Fruit fly (Drosophila melanogaster) whole organism, embryonic: ENCODE measurements around the gene Gr28a.
A peak's percentile ranks its signal among the peaks of the same experiment; 100 is the strongest.

Source experiments
- ATbp ChIP-seq: fragments of 200-800 bp; sonication (Bioruptor generic); optimal IDR thresholded peaks from 2 replicates; lab custom pipeline; 2017; ENCODE audit warnings: missing biosample characterization, mild to moderate bottlenecking, missing genetic modification characterization, missing genetic modification reagents
- Adf1 ChIP-seq: fragments of 200-800 bp; sonication (Bioruptor generic); IDR thresholded peaks from 2 replicates; pipeline ENCODE4 v1.3.6; 2022; ENCODE audit warnings: missing biosample characterization, missing genetic modification characterization
- CG1024 ChIP-seq: fragments of 200-800 bp; sonication (Bioruptor generic); IDR thresholded peaks from 2 replicates; pipeline ENCODE4 v1.3.6; 2022; ENCODE audit warnings: missing biosample characterization, missing genetic modification characterization
- CG11398 ChIP-seq: fragments of 200-800 bp; sonication (Bioruptor generic); optimal IDR thresholded peaks from 2 replicates; lab custom pipeline; 2016; ENCODE audit warnings: missing biosample characterization, missing genetic modification characterization
- CG11504 ChIP-seq: fragments of 200-800 bp; sonication (Bioruptor generic); optimal IDR thresholded peaks from 3 replicates; lab custom pipeline; 2019; ENCODE audit warnings: missing biosample characterization, mild to moderate bottlenecking, missing genetic modification characterization, moderate library complexity
- CG12744 ChIP-seq: fragments of 200-800 bp; sonication (Bioruptor generic); optimal IDR thresholded peaks from 2 replicates; lab custom pipeline; 2016; ENCODE audit warnings: missing biosample characterization, missing genetic modification characterization
- CG14014 ChIP-seq: fragments of 200-800 bp; sonication (Bioruptor generic); IDR thresholded peaks from 2 replicates; pipeline ENCODE4 v1.3.6; 2022; ENCODE audit warnings: missing biosample characterization, missing genetic modification characterization
- CG15514 ChIP-seq: fragments of 200-800 bp; sonication (Bioruptor generic); optimal IDR thresholded peaks from 3 replicates; lab custom pipeline; 2017; ENCODE audit warnings: missing biosample characterization, missing genetic modification characterization, mild to moderate bottlenecking, moderate library complexity, missing genetic modification reagents
- CG15601 ChIP-seq: fragments of 200-800 bp; sonication (Bioruptor generic); optimal IDR thresholded peaks from 3 replicates; lab custom pipeline; 2019; ENCODE audit warnings: missing biosample characterization, mild to moderate bottlenecking, missing genetic modification characterization, moderate library complexity
- CG32532 ChIP-seq: fragments of 200-800 bp; sonication (Bioruptor generic); IDR thresholded peaks from 2 replicates; pipeline ENCODE4 v1.3.6; 2022; ENCODE audit warnings: missing biosample characterization, missing genetic modification characterization
- CG4360 ChIP-seq: fragments of 200-800 bp; sonication (Bioruptor generic); IDR thresholded peaks from 2 replicates; pipeline ENCODE4 v1.3.6; 2022; ENCODE audit warnings: missing biosample characterization, missing genetic modification characterization
- CG6254 ChIP-seq: fragments of 200-800 bp; sonication (Bioruptor generic); optimal IDR thresholded peaks from 3 replicates; lab custom pipeline; 2017; ENCODE audit warnings: mild to moderate bottlenecking, missing biosample characterization, missing genetic modification reagents, missing genetic modification characterization
- CG8944 ChIP-seq: fragments of 200-800 bp; sonication (Bioruptor generic); optimal IDR thresholded peaks from 3 replicates; lab custom pipeline; 2016; ENCODE audit warnings: missing biosample characterization, missing genetic modification characterization
- Dp ChIP-seq: fragments of 200-800 bp; sonication (Bioruptor generic); optimal IDR thresholded peaks from 2 replicates; lab custom pipeline; 2018; ENCODE audit warnings: missing biosample characterization, mild to moderate bottlenecking, missing genetic modification characterization, moderate library complexity
- MESR4 ChIP-seq: fragments of 200-800 bp; sonication (Bioruptor generic); optimal IDR thresholded peaks from 2 replicates; lab custom pipeline; 2018; ENCODE audit warnings: missing biosample characterization, mild to moderate bottlenecking, missing genetic modification characterization, moderate library complexity
- Med ChIP-seq: fragments of 200-800 bp; sonication (Bioruptor generic); peaks from one replicate; lab custom pipeline; 2016; ENCODE audit warnings: missing biosample characterization, missing genetic modification characterization, mild to moderate bottlenecking, inconsistent platforms, moderate library complexity
- Sry-β ChIP-seq: fragments of 200-800 bp; sonication (Bioruptor generic); optimal IDR thresholded peaks from 2 replicates; lab custom pipeline; 2018; ENCODE audit warnings: missing biosample characterization, mild to moderate bottlenecking, missing genetic modification characterization, moderate library complexity
- Trl ChIP-seq, 3 experiments: fragments of >200 bp in 2 of 3; fragments of 200-800 bp in 1 of 3; sonication (Bioruptor generic) in 1 of 3; optimal IDR thresholded peaks; 2 replicates in 1 of 3; 3 replicates in 2 of 3; lab custom pipeline; 2016 to 2017; ENCODE audit warnings: missing biosample characterization in 1 of 3, missing genetic modification characterization in 1 of 3
- al ChIP-seq: fragments of 200-800 bp; sonication (Bioruptor generic); IDR thresholded peaks from 2 replicates; pipeline ENCODE4 v1.3.6; 2022; ENCODE audit warnings: missing biosample characterization, missing genetic modification characterization
- ash1 ChIP-seq: fragments of 200-800 bp; sonication (Bioruptor generic); optimal IDR thresholded peaks from 2 replicates; lab custom pipeline; 2018; ENCODE audit warnings: missing biosample characterization, mild to moderate bottlenecking, missing genetic modification characterization
- cg ChIP-seq: fragments of 200-800 bp; sonication (Bioruptor generic); optimal IDR thresholded peaks from 3 replicates; lab custom pipeline; 2019; ENCODE audit warnings: missing biosample characterization, mild to moderate bottlenecking, missing genetic modification characterization, moderate library complexity
- chinmo ChIP-seq: fragments of 200-800 bp; sonication (Bioruptor generic); IDR thresholded peaks from 4 replicates; pipeline ENCODE4 v1.3.6; 2022; ENCODE audit warnings: missing biosample characterization, missing genetic modification characterization; ENCODE audit not compliant: partially characterized antibody
- chm ChIP-seq: fragments of 200-800 bp; sonication (Bioruptor generic); IDR thresholded peaks from 2 replicates; pipeline ENCODE4 v1.3.6; 2022; ENCODE audit warnings: missing biosample characterization, missing genetic modification characterization
- ems ChIP-seq: fragments of 200-800 bp; sonication (Bioruptor generic); optimal IDR thresholded peaks from 3 replicates; lab custom pipeline; 2016; ENCODE audit warnings: missing biosample characterization, missing genetic modification characterization
- gce ChIP-seq: fragments of 200-800 bp; sonication (Bioruptor generic); IDR thresholded peaks from 3 replicates; pipeline ENCODE4 v1.3.6; 2022; ENCODE audit warnings: missing biosample characterization, missing genetic modification characterization
- kah ChIP-seq: fragments of 200-800 bp; sonication (Bioruptor generic); optimal IDR thresholded peaks from 2 replicates; lab custom pipeline; 2018; ENCODE audit warnings: missing biosample characterization, mild to moderate bottlenecking, missing genetic modification characterization
- nerfin-1 ChIP-seq: fragments of 200-800 bp; sonication (Bioruptor generic); optimal IDR thresholded peaks from 3 replicates; lab custom pipeline; 2019; ENCODE audit warnings: missing biosample characterization, mild to moderate bottlenecking, missing genetic modification characterization, moderate library complexity
- nmo ChIP-seq: fragments of 200-800 bp; sonication (Bioruptor generic); optimal IDR thresholded peaks from 2 replicates; lab custom pipeline; 2018; ENCODE audit warnings: missing biosample characterization, mild to moderate bottlenecking, missing genetic modification characterization, moderate library complexity
- nom ChIP-seq: fragments of 200-800 bp; sonication (Bioruptor generic); optimal IDR thresholded peaks from 2 replicates; lab custom pipeline; 2017; ENCODE audit warnings: missing biosample characterization, missing genetic modification characterization, mild to moderate bottlenecking, moderate library complexity, missing genetic modification reagents
- odd ChIP-seq: fragments of 200-800 bp; sonication (Bioruptor generic); optimal IDR thresholded peaks from 2 replicates; lab custom pipeline; 2017; ENCODE audit warnings: missing biosample characterization, mild to moderate bottlenecking, missing genetic modification characterization
- ranshi ChIP-seq: fragments of 200-800 bp; sonication (Bioruptor generic); IDR thresholded peaks from 2 replicates; pipeline ENCODE4 v1.3.6; 2022; ENCODE audit warnings: missing biosample characterization, missing genetic modification characterization
- sc ChIP-seq, 3 experiments: fragments of >200 bp in 2 of 3; fragments of 200-800 bp in 1 of 3; sonication (Bioruptor generic) in 1 of 3; optimal IDR thresholded peaks; 2 replicates in 2 of 3; 3 replicates in 1 of 3; lab custom pipeline; 2017; ENCODE audit warnings: mild to moderate bottlenecking in 1 of 3, missing biosample characterization in 1 of 3, missing genetic modification characterization in 1 of 3, missing genetic modification reagents in 1 of 3
- sens ChIP-seq: fragments of 200-800 bp; sonication (Bioruptor generic); peaks from one replicate; lab custom pipeline; 2016; ENCODE audit warnings: missing biosample characterization, missing genetic modification characterization
- sisA ChIP-seq: fragments of 200-800 bp; sonication (Bioruptor generic); IDR thresholded peaks from 2 replicates; pipeline ENCODE4 v1.3.6; 2022; ENCODE audit warnings: missing biosample characterization, missing genetic modification characterization
- stc ChIP-seq: fragments of 200-800 bp; sonication (Bioruptor generic); IDR thresholded peaks from 2 replicates; pipeline ENCODE4 v1.3.6; 2022; ENCODE audit warnings: missing biosample characterization, missing genetic modification characterization
- tin ChIP-seq: fragments of 200-800 bp; sonication (Bioruptor generic); optimal IDR thresholded peaks from 3 replicates; lab custom pipeline; 2016; ENCODE audit warnings: missing biosample characterization, missing genetic modification characterization
- tll ChIP-seq, 2 experiments: fragments of 200-800 bp in 1 of 2; fragments of >200 bp in 1 of 2; sonication (Bioruptor generic) in 1 of 2; optimal IDR thresholded peaks; 2 replicates each; lab custom pipeline; 2017 to 2019; ENCODE audit warnings: missing biosample characterization in 2 of 2, missing genetic modification characterization in 2 of 2, mild to moderate bottlenecking in 1 of 2, moderate library complexity in 1 of 2
- unpg ChIP-seq: fragments of 200-800 bp; sonication (Bioruptor generic); optimal IDR thresholded peaks from 3 replicates; lab custom pipeline; 2018; ENCODE audit warnings: missing biosample characterization, mild to moderate bottlenecking, missing genetic modification characterization, moderate library complexity
- vvl ChIP-seq: fragments of 200-800 bp; sonication (Bioruptor generic); IDR thresholded peaks from 2 replicates; pipeline ENCODE4 v1.3.6; 2022; ENCODE audit warnings: missing biosample characterization, missing genetic modification characterization
- wek ChIP-seq: fragments of 200-800 bp; sonication (Bioruptor generic); optimal IDR thresholded peaks from 3 replicates; lab custom pipeline; 2018; ENCODE audit warnings: missing biosample characterization, mild to moderate bottlenecking, missing genetic modification characterization, moderate library complexity
- yki ChIP-seq: fragments of >200 bp; optimal IDR thresholded peaks from 3 replicates; lab custom pipeline; 2018

The Gr28a gene

DNA sequence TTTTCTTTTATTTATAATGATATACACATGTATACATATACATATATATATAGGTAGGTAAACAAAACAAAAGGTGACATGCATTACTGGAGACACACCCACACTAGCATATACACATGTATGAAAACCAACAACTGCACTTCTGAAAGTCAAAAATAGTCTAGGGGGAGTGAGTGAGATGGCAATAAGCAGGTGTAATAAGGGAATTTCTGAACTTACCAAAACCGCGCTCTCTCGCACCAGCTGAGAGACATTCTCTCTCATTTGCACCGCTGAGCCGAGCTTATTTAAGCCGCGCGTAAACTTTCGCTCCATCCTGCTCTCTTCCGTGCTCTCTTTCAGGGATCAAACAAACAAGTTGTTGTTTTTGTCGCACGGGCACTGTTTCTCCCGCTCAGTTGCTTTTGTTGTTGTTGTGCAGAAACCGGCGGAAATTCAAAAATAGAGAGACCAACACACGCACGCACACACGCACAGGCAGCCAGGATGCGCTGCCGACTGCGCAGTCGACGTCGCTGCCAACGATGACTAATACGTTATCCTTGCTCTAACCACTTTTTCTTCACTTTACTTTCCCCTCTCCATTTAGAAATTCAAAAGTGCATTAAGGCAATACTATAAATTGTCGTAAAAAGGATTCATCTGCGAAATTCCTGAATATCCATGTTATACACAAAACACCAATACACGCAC lies 41.4 kb upstream of the Gr28a start:
- no peak for TF ChIP-seq CG15514 (GFP tag; lab: Kevin White, UChicago)
- TF ChIP-seq CG12744 = no peak
- TF ChIP-seq sisA (GFP tag; lab: Robert Waterston, UW) = no peak
- TF ChIP-seq sc (optimal IDR thresholded peaks at IDR 0.05; lab: Kevin White, UChicago) = no peak
- peak; percentile 19 for TF ChIP-seq sc (GFP tag; optimal IDR thresholded peaks at IDR 0.05; lab: Kevin White, UChicago)
- no peak for TF ChIP-seq wek (GFP tag; lab: Kevin White, UChicago)
- TF ChIP-seq nom (GFP tag; lab: Kevin White, UChicago) = peak; percentile 45
- TF ChIP-seq sens (GFP tag; lab: Kevin White, UChicago) = peak; percentile 2
- TF ChIP-seq CG14014 (GFP tag; lab: Robert Waterston, UW) = no peak
- no peak for TF ChIP-seq CG1024 (GFP tag; lab: Robert Waterston, UW)
- TF ChIP-seq nmo (GFP tag; lab: Kevin White, UChicago) = no peak
- TF ChIP-seq Med (GFP tag; lab: Kevin White, UChicago) = peak; percentile 30
- TF ChIP-seq ATbp (GFP tag; lab: Kevin White, UChicago) = no peak
- TF ChIP-seq unpg (GFP tag; lab: Kevin White, UChicago) = no peak
- TF ChIP-seq Sry-β (GFP tag; lab: Kevin White, UChicago) = no peak
- peak; percentile 91 for TF ChIP-seq CG4360
- TF ChIP-seq CG11398 (GFP tag; lab: Kevin White, UChicago) = no peak
- TF ChIP-seq CG6254 (GFP tag; lab: Kevin White, UChicago) = peak; percentile 9
- no peak for TF ChIP-seq tin
- TF ChIP-seq ash1 = no peak
- TF ChIP-seq Trl (optimal IDR thresholded peaks at IDR 0.05; lab: Kevin White, UChicago) = peak; percentile 72 to 79
- no peak for TF ChIP-seq Trl (GFP tag; optimal IDR thresholded peaks at IDR 0.05; lab: Kevin White, UChicago)
- 0 out of 4 replicates have a peak, but pooled peaks have one; percentile 29 for TF ChIP-seq chinmo
- no peak for TF ChIP-seq al (GFP tag; lab: Robert Waterston, UW)
- peak; percentile 68 for TF ChIP-seq nerfin-1 (tag; lab: Kevin White, UChicago)
- TF ChIP-seq Dp = no peak
- TF ChIP-seq ems (GFP tag; lab: Kevin White, UChicago) = no peak
- TF ChIP-seq kah = peak; percentile 38
- TF ChIP-seq odd = no peak
- no peak for TF ChIP-seq CG15601 (tag; lab: Kevin White, UChicago)
- TF ChIP-seq CG8944 (GFP tag; lab: Kevin White, UChicago) = no peak
- TF ChIP-seq stc (GFP tag; lab: Robert Waterston, UW) = 0 out of 2 replicates have a peak, but pooled peaks have one; percentile 25
- peak; percentile 58 for TF ChIP-seq yki (lab: Kevin White, UChicago)
- TF ChIP-seq CG11504 (tag; lab: Kevin White, UChicago) = no peak
- TF ChIP-seq Adf1 = peak; percentile 65
- TF ChIP-seq chm (GFP tag; lab: Robert Waterston, UW) = peak; percentile 46; the same call in 1 of the 2 replicates
- TF ChIP-seq CG32532 (GFP tag; lab: Robert Waterston, UW) = 0 out of 2 replicates have a peak, but pooled peaks have one; percentile 4
- TF ChIP-seq gce (GFP tag; lab: Robert Waterston, UW) = no peak
- TF ChIP-seq vvl (GFP tag; lab: Robert Waterston, UW) = peak; percentile 46; the same call in 1 of the 2 replicates
- TF ChIP-seq cg (GFP tag; lab: Kevin White, UChicago) = peak; percentile 51
- no peak for TF ChIP-seq MESR4
- TF ChIP-seq ranshi (GFP tag; lab: Robert Waterston, UW) = no peak
- TF ChIP-seq tll (GFP tag; optimal IDR thresholded peaks at IDR 0.05; lab: Kevin White, UChicago) = peak in 1 of 2 experiments; percentile 67
